Worm (Caenorhabditis elegans): ENCODE data around the gene ints-11.

Gene ints-11

ce11 chrII:8130792-8131191 is 12.5 kb downstream of the ints-11 start:
- TF ChIP-seq aly-2 (tag; optimal IDR thresholded peaks at IDR 0.05) (peak; percentile 5), hlh-4 (tag; optimal IDR thresholded peaks at IDR 0.05) (no peak), blmp-1 (tag; optimal IDR thresholded peaks at IDR 0.05) (peak; percentile 21), mep-1 (tag; optimal IDR thresholded peaks at IDR 0.05) (peak; percentile 8), lin-14 (GFP tag; optimal IDR thresholded peaks at IDR 0.05) (peak; percentile 33), aha-1 (tag; optimal IDR thresholded peaks at IDR 0.05) (no peak), ces-1 (GFP tag; optimal IDR thresholded peaks at IDR 0.05) (no peak), nhr-11 (tag; optimal IDR thresholded peaks at IDR 0.05) (no peak), skn-1 (tag; optimal IDR thresholded peaks at IDR 0.05) (peak; percentile 24)

- no peak for TF ChIP-seq Y116A8C.19 (tag; optimal IDR thresholded peaks at IDR 0.05; ENCODE audit: borderline replicate concordance)
- TF ChIP-seq fkh-10 (GFP tag; optimal IDR thresholded peaks at IDR 0.05): no peak
- no peak for TF ChIP-seq zip-4 (GFP tag; optimal IDR thresholded peaks at IDR 0.05)
- no peak for TF ChIP-seq swsn-7 (tag; optimal IDR thresholded peaks at IDR 0.05)
- TF ChIP-seq nhr-28 (tag; optimal IDR thresholded peaks at IDR 0.05): no peak
- no peak for TF ChIP-seq unc-98 (GFP tag; IDR thresholded peaks at IDR 0.05)
- no peak for TF ChIP-seq ceh-88 (GFP tag; IDR thresholded peaks at IDR 0.05)
- TF ChIP-seq blmp-1 (tag; optimal IDR thresholded peaks at IDR 0.05): peak; percentile 26
- TF ChIP-seq ces-1 (GFP tag; optimal IDR thresholded peaks at IDR 0.05): no peak
- TF ChIP-seq dpl-1 (GFP tag; optimal IDR thresholded peaks at IDR 0.05): no peak
- no peak for TF ChIP-seq ama-1 (optimal IDR thresholded peaks at IDR 0.05)
- TF ChIP-seq pqm-1 (tag; optimal IDR thresholded peaks at IDR 0.05): no peak
- TF ChIP-seq rnt-1 (tag; optimal IDR thresholded peaks at IDR 0.05): peak; percentile 64
- no peak for TF ChIP-seq egl-13 (tag; optimal IDR thresholded peaks at IDR 0.05)
- TF ChIP-seq unc-30 (tag; optimal IDR thresholded peaks at IDR 0.05): no peak
- no peak for TF ChIP-seq ceh-90 (tag; optimal IDR thresholded peaks at IDR 0.05)
- TF ChIP-seq snpc-4 (tag; optimal IDR thresholded peaks at IDR 0.05): no peak
- TF ChIP-seq ceh-8 (GFP tag; optimal IDR thresholded peaks at IDR 0.05): no peak
- TF ChIP-seq hpl-2 (GFP tag; optimal IDR thresholded peaks at IDR 0.05): no peak
- peak; percentile 49 for TF ChIP-seq nhr-19 (GFP tag; conservative IDR thresholded peaks at IDR 0.05)
- TF ChIP-seq nhr-20 (tag; optimal IDR thresholded peaks at IDR 0.05): peak; percentile 29
- peak; percentile 3 for TF ChIP-seq snu-23 (GFP tag; optimal IDR thresholded peaks at IDR 0.05)
- TF ChIP-seq nhr-47 (tag; optimal IDR thresholded peaks at IDR 0.05): peak; percentile 1
- TF ChIP-seq unc-86 (tag; optimal IDR thresholded peaks at IDR 0.05): no peak
- no peak for TF ChIP-seq aha-1 (tag; optimal IDR thresholded peaks at IDR 0.05)
- TF ChIP-seq xbp-1 (tag; optimal IDR thresholded peaks at IDR 0.05): peak; percentile 3
- no peak for TF ChIP-seq nhr-12 (tag; optimal IDR thresholded peaks at IDR 0.05)
- TF ChIP-seq ztf-4 (tag; optimal IDR thresholded peaks at IDR 0.05): no peak
- no peak for TF ChIP-seq hlh-4 (tag; optimal IDR thresholded peaks at IDR 0.05)
- TF ChIP-seq mab-9 (GFP tag; IDR thresholded peaks at IDR 0.05): no peak
- no peak for TF ChIP-seq C04F5.9 (tag; optimal IDR thresholded peaks at IDR 0.05)
- TF ChIP-seq C16A3.4 (tag; optimal IDR thresholded peaks at IDR 0.05): no peak
- TF ChIP-seq irx-1 (tag; optimal IDR thresholded peaks at IDR 0.05): no peak
- peak; percentile 82 for TF ChIP-seq nhr-85 (tag)
- TF ChIP-seq lsy-2 (tag; optimal IDR thresholded peaks at IDR 0.05): peak; percentile 49 to 52
- no peak for TF ChIP-seq skn-1 (tag; optimal IDR thresholded peaks at IDR 0.05)
- no peak for TF ChIP-seq sup-37 (GFP tag; optimal IDR thresholded peaks at IDR 0.05)
- TF ChIP-seq mdl-1 (tag; optimal IDR thresholded peaks at IDR 0.05): no peak
- TF ChIP-seq efl-1 (optimal IDR thresholded peaks at IDR 0.05): no peak
- TF ChIP-seq efl-1 (GFP tag; optimal IDR thresholded peaks at IDR 0.05 in 1 of 2): no peak
- peak; percentile 57 for TF ChIP-seq lin-39 (tag; optimal IDR thresholded peaks at IDR 0.05)
- no peak for TF ChIP-seq alr-1 (tag; optimal IDR thresholded peaks at IDR 0.05; ENCODE audit: borderline replicate concordance)
- no peak for TF ChIP-seq fkh-4 (tag; optimal IDR thresholded peaks at IDR 0.05; ENCODE audit: borderline replicate concordance)
- peak; percentile 71 for TF ChIP-seq nhr-71 (tag; optimal IDR thresholded peaks at IDR 0.05)
- TF ChIP-seq tlp-1 (tag; optimal IDR thresholded peaks at IDR 0.05): no peak
- TF ChIP-seq pax-3 (tag; optimal IDR thresholded peaks at IDR 0.05): no peak
- TF ChIP-seq unc-130 (tag; optimal IDR thresholded peaks at IDR 0.05): no peak
- TF ChIP-seq elt-3 (tag; optimal IDR thresholded peaks at IDR 0.05): no peak
These were observed 13.7 kb downstream of the ints-11 start, which contains the start of gene ulp-4 for ce11 chrII:8129495-8130010. TSS of gene ulp-4 (plus strand) at chrII:8129960.

Data from whole organism, L1 larva.